Fruit fly (Drosophila melanogaster): ENCODE results near the gene CG11975.
A peak's percentile ranks its signal among the peaks of the same experiment; 100 is the strongest.

CG11975 gene

DNA sequence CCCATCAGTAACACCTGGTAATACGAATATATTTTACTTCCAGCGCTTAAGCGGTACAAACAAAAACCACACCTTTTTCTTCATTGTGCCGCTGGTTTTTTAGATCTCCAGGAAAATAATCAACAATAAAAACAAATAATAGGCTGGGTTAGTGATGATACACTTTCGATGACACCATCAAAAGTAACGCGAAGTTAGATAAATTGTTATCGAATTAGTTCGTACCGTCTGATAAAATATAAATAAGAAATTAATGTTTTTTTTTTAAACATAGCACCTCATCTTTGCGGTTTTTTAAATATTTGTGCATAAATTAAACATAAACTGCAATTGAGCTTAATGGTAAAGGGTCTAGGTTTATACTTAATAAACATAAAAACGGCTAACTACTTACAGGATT, 8.9 kb upstream of the CG11975 start, which contains the start of gene RagA-B:
RagA-B (minus strand) TSS at position 175 of the 400 bp plus-strand sequence.
- TF ChIP-seq CG8478 (optimal IDR thresholded peaks at IDR 0.05) (no peak), CTCF (optimal IDR thresholded peaks at IDR 0.05) (no peak)

- peak in 1 of 2 experiments; percentile 25 for TF ChIP-seq CTCF (optimal IDR thresholded peaks at IDR 0.05)
- TF ChIP-seq CG8478 (optimal IDR thresholded peaks at IDR 0.05), result no peak
These were observed 8.4 kb upstream of the CG11975 start, which contains the start of gene CG11970 for dm6 chr3R:8984602-8985074. TSS of gene CG11970 (plus strand) at chr3R:8984718.

DNA sequence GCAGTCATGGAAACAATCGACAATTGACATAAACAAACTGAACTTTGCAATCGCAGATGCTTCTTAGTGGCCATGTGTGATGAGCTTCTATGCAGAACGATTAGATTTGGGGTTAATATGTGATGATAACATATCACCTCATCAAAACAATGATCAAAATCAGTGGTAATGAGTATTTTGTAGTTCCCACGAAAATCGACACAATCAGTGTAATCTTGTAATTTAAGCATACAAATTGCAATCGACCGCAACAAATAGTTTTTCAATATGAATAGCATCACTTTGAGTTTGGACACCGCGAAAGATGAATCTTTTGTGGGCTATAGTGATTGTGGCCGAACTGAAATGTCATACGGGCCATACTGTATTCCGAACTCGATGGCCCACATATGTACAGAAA, 4.3 kb downstream of the CG11975 start, which contains the start of gene CG11977:
CG11977 (plus strand) TSS at position 301 of the 400 bp plus-strand sequence.
- no peak for TF ChIP-seq CG8478 (optimal IDR thresholded peaks at IDR 0.05)
- no peak for TF ChIP-seq CTCF (optimal IDR thresholded peaks at IDR 0.05)

DNA sequence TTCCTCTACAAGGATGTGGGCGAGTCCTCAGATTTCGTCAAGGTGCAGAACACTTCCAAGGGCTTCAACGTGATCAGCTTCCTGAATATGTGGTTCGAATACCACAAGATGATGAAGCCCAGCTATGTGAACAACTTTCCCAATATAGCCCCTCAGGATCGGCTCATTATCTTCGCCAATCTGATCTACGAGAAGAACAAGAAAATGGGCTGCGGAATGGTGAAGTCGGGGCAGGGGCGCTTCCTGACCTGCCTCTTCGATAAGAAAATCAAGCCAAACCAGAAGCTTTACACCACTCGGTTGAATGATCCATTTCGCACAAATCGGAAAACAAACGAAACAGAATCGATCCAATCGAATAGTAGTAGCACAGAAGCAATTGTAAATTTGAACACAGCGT, 5.2 kb downstream of the CG11975 start:
- TF ChIP-seq CG8478 (optimal IDR thresholded peaks at IDR 0.05) (no peak), CTCF (optimal IDR thresholded peaks at IDR 0.05) (no peak)

DNA sequence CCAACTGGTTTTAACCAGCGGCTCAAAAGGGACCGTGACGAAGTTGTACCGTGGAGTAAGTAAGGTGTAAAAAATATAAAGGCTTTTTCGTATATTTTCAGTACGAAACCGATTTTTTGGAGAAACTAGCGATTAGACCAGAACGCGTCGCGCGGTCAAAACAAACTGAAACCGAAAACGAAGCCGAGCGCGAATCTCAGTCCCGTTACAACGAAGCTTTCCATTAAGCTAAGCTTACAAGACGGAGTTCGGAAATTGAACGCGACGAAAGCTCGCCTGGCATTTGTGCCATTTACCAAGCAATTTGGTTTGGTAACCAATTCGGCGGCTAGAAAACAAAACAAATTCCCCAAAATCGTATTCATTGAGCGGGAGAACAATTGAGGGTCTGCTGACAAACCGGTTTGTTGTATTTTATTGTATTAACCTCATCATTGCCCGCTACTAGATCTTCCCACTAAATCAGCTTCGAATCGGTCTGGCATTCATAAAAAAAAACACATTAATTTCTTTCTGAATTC, 8.7 kb downstream of the CG11975 start:
- TF ChIP-seq CG8478 (optimal IDR thresholded peaks at IDR 0.05) (no peak), CTCF (optimal IDR thresholded peaks at IDR 0.05) (no peak)

DNA sequence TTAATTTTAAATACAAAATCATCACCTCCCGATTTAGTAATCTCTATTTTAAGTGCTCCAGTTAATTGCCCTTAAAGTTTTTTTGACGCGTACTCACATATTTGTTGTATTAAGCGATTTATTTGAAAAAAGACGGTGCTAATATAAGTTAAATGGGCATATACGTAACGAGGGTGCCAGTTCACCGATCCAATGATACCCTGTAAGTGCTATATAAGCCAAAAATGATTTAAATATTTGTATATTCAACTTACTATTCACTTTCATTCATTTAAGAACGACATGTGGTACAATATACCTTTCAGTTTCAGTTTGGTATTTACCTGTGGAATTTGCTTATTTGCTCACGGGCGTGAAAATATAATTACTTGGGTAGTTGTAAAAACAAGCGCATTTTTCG, 9.5 kb downstream of the CG11975 start:
- TF ChIP-seq CG8478 (optimal IDR thresholded peaks at IDR 0.05), result no peak
- TF ChIP-seq CTCF (optimal IDR thresholded peaks at IDR 0.05), result no peak

dm6 chr3R:9003600-9004223, 10.7 kb downstream of the CG11975 start, which contains the start of the genes CG31100 and CG11980:
TSS of gene CG31100 (minus strand) at chr3R:9003650.
TSS of gene CG11980 (plus strand) at chr3R:9004017.
- TF ChIP-seq CTCF (optimal IDR thresholded peaks at IDR 0.05) (peak in 1 of 2 experiments; percentile 30), CG8478 (optimal IDR thresholded peaks at IDR 0.05) (no peak)

DNA sequence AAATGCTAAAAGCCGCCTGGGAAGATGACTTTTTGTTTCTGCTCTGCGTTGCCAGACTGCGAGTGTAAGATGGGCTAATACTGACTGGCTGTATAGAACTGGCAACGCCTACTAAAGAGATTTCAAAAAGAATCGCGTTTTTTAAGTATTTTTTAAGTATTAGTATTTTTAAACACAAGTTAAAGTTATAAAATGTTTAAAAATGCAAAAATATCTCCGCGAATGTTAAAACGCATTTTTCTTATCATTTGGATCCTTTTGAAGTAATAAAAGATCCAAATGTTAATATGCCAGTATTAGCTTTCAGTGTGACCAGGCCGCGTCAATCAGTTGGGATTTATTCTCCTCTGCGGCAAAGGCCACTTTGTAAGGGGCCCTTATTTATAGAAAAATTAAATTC, 13.1 kb downstream of the CG11975 start, which contains the start of the genes Prosbeta3 and Iru:
Prosbeta3 (minus strand) TSS at position 98 of the 400 bp plus-strand sequence.
Iru (plus strand) TSS at position 328 of the 400 bp plus-strand sequence.
- TF ChIP-seq CTCF (optimal IDR thresholded peaks at IDR 0.05), result no peak
- TF ChIP-seq CG8478 (optimal IDR thresholded peaks at IDR 0.05), result no peak

- TF ChIP-seq CG8478 (optimal IDR thresholded peaks at IDR 0.05), result no peak
- no peak for TF ChIP-seq CTCF (optimal IDR thresholded peaks at IDR 0.05)
These were observed 14.2 kb downstream of the CG11975 start for dm6 chr3R:9007258-9007657.

dm6 chr3R:9008202-9008601, 15.1 kb downstream of the CG11975 start, which contains the start of gene CG11983:
TSS of gene CG11983 (plus strand) at chr3R:9008321.
- TF ChIP-seq CTCF (optimal IDR thresholded peaks at IDR 0.05) (no peak), CG8478 (optimal IDR thresholded peaks at IDR 0.05) (no peak)

- no peak for TF ChIP-seq CG8478 (optimal IDR thresholded peaks at IDR 0.05)
- no peak for TF ChIP-seq CTCF (optimal IDR thresholded peaks at IDR 0.05)
These were observed 17.6 kb downstream of the CG11975 start for dm6 chr3R:9010695-9011094.

dm6 chr3R:9011708-9012107, 18.7 kb downstream of the CG11975 start:
- TF ChIP-seq CG8478 (optimal IDR thresholded peaks at IDR 0.05) (no peak), CTCF (optimal IDR thresholded peaks at IDR 0.05) (no peak)

DNA sequence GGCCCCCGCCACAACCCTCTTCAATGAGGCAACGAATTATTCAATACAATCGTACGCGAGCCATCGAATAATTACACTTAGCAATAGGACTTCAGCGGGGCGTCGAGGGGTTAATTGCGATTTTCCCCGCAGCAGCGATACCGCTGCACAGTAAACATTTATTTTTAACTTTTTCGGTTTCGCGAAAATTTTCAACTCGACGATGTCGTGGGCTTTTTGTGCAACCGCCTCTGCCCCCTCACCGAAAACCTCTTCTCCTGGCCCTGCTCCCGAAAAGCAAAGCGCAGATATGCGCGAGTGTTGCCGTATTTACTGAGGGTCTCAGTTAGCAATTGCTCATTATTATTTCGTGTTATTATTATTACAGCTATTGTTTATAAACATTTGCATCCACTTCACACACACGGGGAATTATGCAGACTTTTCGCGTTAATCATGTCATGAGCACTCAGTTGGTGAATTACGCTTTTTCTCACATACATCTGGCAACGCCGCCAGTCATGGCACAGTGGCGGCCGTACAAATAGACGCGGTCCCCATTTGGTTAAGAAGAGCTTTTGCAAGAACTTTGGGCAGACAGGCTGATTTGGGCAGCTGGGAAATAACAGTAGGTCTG, 20.8 kb downstream of the CG11975 start:
- TF ChIP-seq CG8478 (optimal IDR thresholded peaks at IDR 0.05) (no peak), CTCF (optimal IDR thresholded peaks at IDR 0.05) (no peak)

DNA sequence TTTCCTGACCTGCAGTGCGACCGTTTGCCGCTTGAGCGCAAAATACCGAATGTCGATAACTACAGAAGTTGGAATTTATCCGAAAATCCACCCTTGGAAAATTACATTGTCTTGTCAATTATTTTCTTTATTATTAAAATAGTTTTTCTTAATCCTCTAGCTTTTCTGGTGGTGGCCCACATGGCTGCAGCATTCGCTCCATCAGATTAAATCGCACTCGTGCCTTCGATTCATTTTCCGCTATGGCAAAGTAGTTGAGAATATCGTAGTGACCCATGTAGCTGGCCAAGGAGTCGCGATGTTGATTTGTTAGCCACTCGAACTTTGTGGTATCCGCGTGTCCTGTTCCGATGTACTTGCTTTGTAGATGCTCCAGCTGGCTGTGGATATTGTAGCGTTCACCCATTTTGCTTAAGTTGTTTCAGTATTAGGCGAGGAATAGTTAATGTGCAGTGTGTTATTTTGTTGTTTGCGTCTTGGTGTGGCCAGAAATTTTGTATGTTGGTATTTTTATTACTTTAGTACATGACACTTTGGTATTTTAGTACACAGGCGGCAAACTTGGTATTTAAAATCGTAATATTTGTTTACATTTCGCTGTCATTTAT, 21.9 kb downstream of the CG11975 start, which contains the start of the genes Kcmf1, Sf3b5 and CG11986:
Kcmf1 (minus strand) TSS at position 51 of the 608 bp plus-strand sequence.
Sf3b5 (minus strand) TSS at position 483 of the 608 bp plus-strand sequence.
CG11986 (plus strand) TSS at position 588 of the 608 bp plus-strand sequence.
- TF ChIP-seq CTCF (optimal IDR thresholded peaks at IDR 0.05), result no peak
- no peak for TF ChIP-seq CG8478 (optimal IDR thresholded peaks at IDR 0.05)

DNA sequence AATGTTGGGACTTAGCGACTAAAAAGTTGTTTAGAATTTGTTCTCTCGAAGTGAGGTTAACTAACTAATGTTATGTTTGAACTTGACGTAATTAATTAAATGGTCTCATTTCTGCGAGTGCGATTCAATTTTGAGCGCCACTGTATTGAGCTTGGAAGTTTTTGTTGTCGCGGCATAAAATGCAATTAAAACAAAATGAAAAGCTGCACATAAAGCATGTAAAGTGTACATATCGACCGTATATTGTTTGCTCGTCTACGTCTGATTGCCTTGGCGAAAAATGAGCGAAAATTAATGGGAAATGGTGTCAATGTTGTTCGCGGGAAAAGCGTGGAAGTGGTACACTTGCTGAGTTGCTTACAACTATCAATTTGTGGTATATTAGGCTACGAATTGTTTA, 23.8 kb downstream of the CG11975 start:
- TF ChIP-seq CG8478 (optimal IDR thresholded peaks at IDR 0.05), result no peak
- TF ChIP-seq CTCF (optimal IDR thresholded peaks at IDR 0.05), result no peak
